Worm (Caenorhabditis elegans): ENCODE measurements around the gene hil-1.

hil-1 gene

DNA sequence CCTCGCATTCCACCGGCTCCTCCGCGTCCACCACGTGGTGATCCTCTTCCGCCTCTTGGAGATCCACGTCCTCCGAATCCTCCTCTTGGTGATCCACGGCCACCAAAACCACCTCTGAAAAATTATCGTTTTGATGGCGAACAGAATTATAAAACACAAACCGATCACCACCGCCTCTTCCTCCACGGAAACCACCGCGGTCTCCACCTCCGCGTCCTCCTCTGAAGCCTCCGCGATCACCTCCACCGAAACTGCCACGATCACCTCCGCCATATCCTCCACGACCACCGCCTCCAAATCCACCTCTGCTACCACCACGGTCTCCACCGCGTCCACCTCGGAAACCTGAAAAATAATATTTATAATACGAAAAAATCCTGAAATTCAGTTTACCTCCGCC, 52.0 kb downstream of the hil-1 start:
- no peak for TF ChIP-seq ces-1 (GFP tag; optimal IDR thresholded peaks at IDR 0.05)
- peak; percentile 6 for TF ChIP-seq drap-1 (GFP tag; optimal IDR thresholded peaks at IDR 0.05)
- no peak for TF ChIP-seq zip-8 (tag; optimal IDR thresholded peaks at IDR 0.05)

DNA sequence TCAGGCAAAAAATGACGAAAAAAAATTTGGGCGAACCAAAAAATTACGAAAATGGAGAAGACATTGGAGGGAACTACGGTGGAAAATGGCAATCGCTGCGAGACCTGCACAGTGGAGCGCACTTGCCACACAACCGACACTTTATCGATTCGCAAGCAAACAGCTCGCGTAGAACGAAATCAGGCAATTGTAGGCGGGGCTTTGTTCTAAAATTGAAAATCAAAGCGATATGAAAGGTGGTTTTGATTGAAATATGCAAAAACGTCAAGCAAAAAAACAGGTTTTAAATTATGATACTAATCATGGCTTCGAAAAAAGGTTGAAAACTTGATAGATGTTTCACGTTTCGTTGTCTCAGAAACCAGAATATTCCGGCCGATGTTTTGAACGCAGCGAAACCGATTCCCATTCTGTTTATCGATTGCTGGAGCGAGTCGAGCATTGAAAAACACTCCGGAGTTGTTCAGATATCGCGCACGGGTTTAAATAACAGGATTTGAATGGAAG, 52.7 kb downstream of the hil-1 start, which contains the start of the genes fib-1 and mut-15:
Gene fib-1 (minus strand): TSS at position 40 of the 507 bp plus-strand sequence.
Gene mut-15 (plus strand): TSS at position 360 of the 507 bp plus-strand sequence.
- TF ChIP-seq unc-120 (tag; optimal IDR thresholded peaks at IDR 0.05; ENCODE audit: poor library complexity, severe bottlenecking) (peak; percentile 94), bed-3 (GFP tag; optimal IDR thresholded peaks at IDR 0.05) (peak; percentile 32), unc-39 (tag; optimal IDR thresholded peaks at IDR 0.05) (no peak), sem-2 (GFP tag; optimal IDR thresholded peaks at IDR 0.05) (no peak), elt-1 (tag; optimal IDR thresholded peaks at IDR 0.05; ENCODE audit: borderline replicate concordance, insufficient read depth) (no peak), mep-1 (tag; optimal IDR thresholded peaks at IDR 0.05) (peak; percentile 95), ztf-11 (tag; optimal IDR thresholded peaks at IDR 0.05) (no peak), lin-13 (tag; optimal IDR thresholded peaks at IDR 0.05) (peak; percentile 93), ceh-83 (GFP tag; optimal IDR thresholded peaks at IDR 0.05) (peak; percentile 51), pha-4 (tag; optimal IDR thresholded peaks at IDR 0.05) (peak; percentile 83), nhr-28 (tag; optimal IDR thresholded peaks at IDR 0.05) (peak; percentile 9), flh-1 (GFP tag; optimal IDR thresholded peaks at IDR 0.05) (no peak), lin-32 (GFP tag; optimal IDR thresholded peaks at IDR 0.05) (no peak), ham-2 (GFP tag; optimal IDR thresholded peaks at IDR 0.05) (peak; percentile 15), elt-3 (tag; optimal IDR thresholded peaks at IDR 0.05) (peak; percentile 11), snpc-4 (tag; optimal IDR thresholded peaks at IDR 0.05) (no peak), nhr-76 (tag; optimal IDR thresholded peaks at IDR 0.05) (no peak), zip-8 (tag; optimal IDR thresholded peaks at IDR 0.05) (no peak), nhr-237 (tag; optimal IDR thresholded peaks at IDR 0.05) (peak; percentile 93), ceh-43 (GFP tag; optimal IDR thresholded peaks at IDR 0.05) (no peak), nhr-12 (tag; optimal IDR thresholded peaks at IDR 0.05) (no peak), tbx-8 (GFP tag; optimal IDR thresholded peaks at IDR 0.05) (peak; percentile 21), drap-1 (GFP tag; optimal IDR thresholded peaks at IDR 0.05) (peak; percentile 92), lsy-2 (tag; optimal IDR thresholded peaks at IDR 0.05) (peak; percentile 95), sptf-1 (tag; optimal IDR thresholded peaks at IDR 0.05) (peak; percentile 86), nhr-2 (tag; optimal IDR thresholded peaks at IDR 0.05) (peak; percentile 37), blmp-1 (tag; optimal IDR thresholded peaks at IDR 0.05) (no peak), ceh-39 (tag; optimal IDR thresholded peaks at IDR 0.05) (peak; percentile 96), mls-2 (tag; optimal IDR thresholded peaks at IDR 0.05) (peak; percentile 80), cnd-1 (tag; optimal IDR thresholded peaks at IDR 0.05) (peak; percentile 40), unc-62 (GFP tag; optimal IDR thresholded peaks at IDR 0.05) (peak; percentile 4), hlh-1 (tag; optimal IDR thresholded peaks at IDR 0.05) (no peak)
